Fruit fly (Drosophila melanogaster) whole organism, prepupa: Measurements from ENCODE around the gene svp.

Experiments used
- Blimp-1 ChIP-seq: fragments of 200-800 bp; sonication (Bioruptor generic); optimal IDR thresholded peaks from 3 replicates; lab custom pipeline; 2017; ENCODE audit warnings: missing biosample characterization, missing genetic modification characterization, mild to moderate bottlenecking, moderate library complexity, missing genetic modification reagents
- CG10631 ChIP-seq: fragments of 200-800 bp; sonication (Bioruptor generic); optimal IDR thresholded peaks from 2 replicates; lab custom pipeline; 2016; ENCODE audit warnings: missing biosample characterization, missing genetic modification characterization
- CG10669 ChIP-seq: fragments of 200-800 bp; sonication (Bioruptor generic); optimal IDR thresholded peaks from 3 replicates; lab custom pipeline; 2018; ENCODE audit warnings: missing biosample characterization, mild to moderate bottlenecking, missing genetic modification characterization, moderate library complexity
- CG11294 ChIP-seq: fragments of 200-800 bp; sonication (Bioruptor generic); IDR thresholded peaks from 2 replicates; pipeline ENCODE4 v1.3.6; 2022; ENCODE audit warnings: missing biosample characterization, missing genetic modification characterization
- CG11902 ChIP-seq: fragments of 200-800 bp; sonication (Bioruptor generic); optimal IDR thresholded peaks from 3 replicates; lab custom pipeline; 2016; ENCODE audit warnings: missing biosample characterization, missing genetic modification characterization
- CG15336 ChIP-seq: fragments of 200-800 bp; sonication (Bioruptor generic); IDR thresholded peaks from 2 replicates; pipeline ENCODE4 v1.3.6; 2022; ENCODE audit warnings: missing biosample characterization, missing genetic modification characterization
- CG1621 ChIP-seq: fragments of 200-800 bp; sonication (Bioruptor generic); optimal IDR thresholded peaks from 3 replicates; lab custom pipeline; 2018; ENCODE audit warnings: missing biosample characterization, mild to moderate bottlenecking, missing genetic modification characterization
- CG16779 ChIP-seq: fragments of 200-800 bp; sonication (Bioruptor generic); optimal IDR thresholded peaks from 3 replicates; lab custom pipeline; 2017; ENCODE audit warnings: missing biosample characterization, mild to moderate bottlenecking, missing genetic modification characterization
- CG3032 ChIP-seq: fragments of 200-800 bp; optimal IDR thresholded peaks from 2 replicates; lab custom pipeline; 2019; ENCODE audit warnings: missing biosample characterization, mild to moderate bottlenecking, missing genetic modification characterization, moderate library complexity
- CG31627 ChIP-seq: fragments of 200-800 bp; sonication (Bioruptor generic); optimal IDR thresholded peaks from 3 replicates; lab custom pipeline; 2016; ENCODE audit warnings: missing biosample characterization, missing genetic modification characterization
- CG32006 ChIP-seq: fragments of 200-800 bp; sonication (Bioruptor generic); optimal IDR thresholded peaks from 3 replicates; lab custom pipeline; 2017; ENCODE audit warnings: missing biosample characterization, mild to moderate bottlenecking, missing genetic modification characterization
- CG34406 ChIP-seq: fragments of 200-800 bp; sonication (Bioruptor generic); optimal IDR thresholded peaks from 3 replicates; lab custom pipeline; 2016; ENCODE audit warnings: missing biosample characterization, missing genetic modification characterization
- CG3919 ChIP-seq: fragments of 200-800 bp; sonication (Bioruptor generic); optimal IDR thresholded peaks from 3 replicates; lab custom pipeline; 2016; ENCODE audit warnings: missing biosample characterization, missing genetic modification characterization
- CG4318 ChIP-seq: fragments of 200-800 bp; sonication (Bioruptor generic); optimal IDR thresholded peaks from 3 replicates; lab custom pipeline; 2017; ENCODE audit warnings: missing biosample characterization, mild to moderate bottlenecking, missing genetic modification characterization
- CG6163 ChIP-seq: fragments of 200-800 bp; sonication (Bioruptor generic); IDR thresholded peaks from 3 replicates; pipeline ENCODE4 v1.3.6; 2022; ENCODE audit warnings: missing biosample characterization, missing genetic modification characterization
- CG6276 ChIP-seq: fragments of 200-800 bp; sonication (Bioruptor generic); optimal IDR thresholded peaks from 2 replicates; lab custom pipeline; 2017; ENCODE audit warnings: missing biosample characterization, mild to moderate bottlenecking, missing genetic modification characterization
- CG6792 ChIP-seq: fragments of 200-800 bp; sonication (Bioruptor generic); optimal IDR thresholded peaks from 3 replicates; lab custom pipeline; 2016; ENCODE audit warnings: missing biosample characterization, missing genetic modification characterization
- CG6808 ChIP-seq: fragments of 200-800 bp; sonication (Bioruptor generic); optimal IDR thresholded peaks from 3 replicates; lab custom pipeline; 2017; ENCODE audit warnings: missing biosample characterization, missing genetic modification characterization, mild to moderate bottlenecking, moderate library complexity, missing genetic modification reagents
- CG6854 ChIP-seq: fragments of 200-800 bp; sonication (Bioruptor generic); optimal IDR thresholded peaks from 2 replicates; lab custom pipeline; 2017; ENCODE audit warnings: missing biosample characterization, mild to moderate bottlenecking, missing genetic modification characterization
- CG7368 ChIP-seq: fragments of 200-800 bp; sonication (Bioruptor generic); optimal IDR thresholded peaks from 3 replicates; lab custom pipeline; 2016; ENCODE audit warnings: missing biosample characterization, missing genetic modification characterization
- CG8119 ChIP-seq: fragments of 200-800 bp; sonication (Bioruptor generic); IDR thresholded peaks from 3 replicates; pipeline ENCODE4 v1.3.6; 2022; ENCODE audit warnings: missing biosample characterization, missing genetic modification characterization
- CG8319 ChIP-seq: fragments of 200-800 bp; sonication (Bioruptor generic); optimal IDR thresholded peaks from 3 replicates; lab custom pipeline; 2016; ENCODE audit warnings: missing biosample characterization, missing genetic modification characterization
- CG8632 ChIP-seq: fragments of 200-800 bp; sonication (Bioruptor generic); optimal IDR thresholded peaks from 3 replicates; lab custom pipeline; 2016; ENCODE audit warnings: missing biosample characterization, missing genetic modification characterization
- CG9139 ChIP-seq: fragments of 200-800 bp; sonication (Bioruptor generic); optimal IDR thresholded peaks from 3 replicates; lab custom pipeline; 2017; ENCODE audit warnings: missing biosample characterization, mild to moderate bottlenecking, missing genetic modification characterization
- Eip75B ChIP-seq: fragments of 200-800 bp; sonication (Bioruptor generic); optimal IDR thresholded peaks from 3 replicates; lab custom pipeline; 2016; ENCODE audit warnings: missing biosample characterization, missing genetic modification characterization
- Eip93F ChIP-seq: fragments of 200-800 bp; sonication (Bioruptor generic); optimal IDR thresholded peaks from 2 replicates; lab custom pipeline; 2016; ENCODE audit warnings: missing biosample characterization, mild to moderate bottlenecking, missing genetic modification characterization
- Ets96B ChIP-seq: fragments of 200-800 bp; optimal IDR thresholded peaks from 2 replicates; lab custom pipeline; 2019; ENCODE audit warnings: missing biosample characterization, mild to moderate bottlenecking, missing genetic modification characterization, moderate library complexity
- Gug ChIP-seq: fragments of 200-800 bp; sonication (Bioruptor generic); IDR thresholded peaks from 2 replicates; pipeline ENCODE4 v1.3.6; 2022; ENCODE audit warnings: missing biosample characterization, missing genetic modification characterization
- Hr38 ChIP-seq: sonication (Bioruptor generic); optimal IDR thresholded peaks from 2 replicates; lab custom pipeline; 2016; ENCODE audit warnings: missing biosample characterization, missing genetic modification characterization
- Hr39 ChIP-seq: fragments of 200-800 bp; sonication (Bioruptor generic); optimal IDR thresholded peaks from 2 replicates; lab custom pipeline; 2016; ENCODE audit warnings: missing biosample characterization, missing genetic modification characterization
- Hr4 ChIP-seq: fragments of 200-800 bp; sonication (Bioruptor generic); optimal IDR thresholded peaks from 3 replicates; lab custom pipeline; 2016; ENCODE audit warnings: missing biosample characterization, missing genetic modification characterization
- Lpt ChIP-seq: fragments of 200-800 bp; sonication (Bioruptor generic); optimal IDR thresholded peaks from 3 replicates; lab custom pipeline; 2016; ENCODE audit warnings: missing biosample characterization, missing genetic modification characterization
- Met ChIP-seq: fragments of 200-800 bp; sonication (Bioruptor generic); optimal IDR thresholded peaks from 3 replicates; lab custom pipeline; 2016; ENCODE audit warnings: missing biosample characterization, missing genetic modification characterization
- OdsH ChIP-seq: fragments of 200-800 bp; sonication (Bioruptor generic); optimal IDR thresholded peaks from 3 replicates; lab custom pipeline; 2016; ENCODE audit warnings: missing biosample characterization, missing genetic modification characterization
- Sox102F ChIP-seq: fragments of 200-800 bp; sonication (Bioruptor generic); optimal IDR thresholded peaks from 2 replicates; lab custom pipeline; 2016; ENCODE audit warnings: missing biosample characterization, mild to moderate bottlenecking, missing genetic modification characterization
- Sox14 ChIP-seq: fragments of 200-800 bp; sonication (Bioruptor generic); optimal IDR thresholded peaks from 3 replicates; lab custom pipeline; 2016; ENCODE audit warnings: missing biosample characterization, missing genetic modification characterization
- Sox15 ChIP-seq: fragments of 200-800 bp; sonication (Bioruptor generic); optimal IDR thresholded peaks from 3 replicates; lab custom pipeline; 2016; ENCODE audit warnings: missing biosample characterization, missing genetic modification characterization
- achi ChIP-seq: fragments of 200-800 bp; sonication (Bioruptor generic); optimal IDR thresholded peaks from 3 replicates; lab custom pipeline; 2016; ENCODE audit warnings: missing biosample characterization, missing genetic modification characterization
- dac ChIP-seq: fragments of 200-800 bp; sonication (Bioruptor generic); optimal IDR thresholded peaks from 2 replicates; lab custom pipeline; 2017; ENCODE audit warnings: missing biosample characterization, mild to moderate bottlenecking, missing genetic modification characterization
- dsx ChIP-seq: fragments of 200-800 bp; optimal IDR thresholded peaks from 3 replicates; lab custom pipeline; 2019; ENCODE audit warnings: missing biosample characterization, mild to moderate bottlenecking, missing genetic modification characterization, moderate library complexity; ENCODE audit not compliant: poor library complexity, severe bottlenecking
- eg ChIP-seq: fragments of 200-800 bp; sonication (Bioruptor generic); IDR thresholded peaks from 3 replicates; pipeline ENCODE4 v1.3.6; 2022; ENCODE audit warnings: missing biosample characterization, missing genetic modification characterization
- esn ChIP-seq: fragments of 200-800 bp; sonication (Bioruptor generic); optimal IDR thresholded peaks from 2 replicates; lab custom pipeline; 2016; ENCODE audit warnings: missing biosample characterization, mild to moderate bottlenecking, missing genetic modification characterization, moderate library complexity
- fkh ChIP-seq: fragments of 200-800 bp; sonication (Bioruptor generic); optimal IDR thresholded peaks from 3 replicates; lab custom pipeline; 2017; ENCODE audit warnings: missing biosample characterization, mild to moderate bottlenecking, missing genetic modification characterization, moderate library complexity
- net ChIP-seq: fragments of 200-800 bp; sonication (Bioruptor generic); optimal IDR thresholded peaks from 3 replicates; lab custom pipeline; 2016; ENCODE audit warnings: missing biosample characterization, missing genetic modification characterization
- pdm3 ChIP-seq: fragments of 200-800 bp; sonication (Bioruptor generic); optimal IDR thresholded peaks from 3 replicates; lab custom pipeline; 2016; ENCODE audit warnings: missing biosample characterization, missing genetic modification characterization
- salr ChIP-seq, 2 experiments: fragments of 200-800 bp; sonication (Bioruptor generic); optimal IDR thresholded peaks; 3 replicates each; lab custom pipeline; 2016 to 2018; ENCODE audit warnings: missing biosample characterization in 2 of 2, missing genetic modification characterization in 2 of 2, mild to moderate bottlenecking in 1 of 2
- spab ChIP-seq: fragments of 200-800 bp; sonication (Bioruptor generic); optimal IDR thresholded peaks from 2 replicates; lab custom pipeline; 2017; ENCODE audit warnings: missing biosample characterization, mild to moderate bottlenecking, missing genetic modification characterization, missing genetic modification reagents
- svp ChIP-seq: fragments of 200-800 bp; sonication (Bioruptor generic); peaks from one replicate; lab custom pipeline; 2016; ENCODE audit warnings: missing biosample characterization, missing genetic modification characterization
- topi ChIP-seq: fragments of 200-800 bp; sonication (Bioruptor generic); optimal IDR thresholded peaks from 3 replicates; lab custom pipeline; 2016; ENCODE audit warnings: missing biosample characterization, missing genetic modification characterization
- vri ChIP-seq: fragments of 200-800 bp; sonication (Bioruptor generic); optimal IDR thresholded peaks from 3 replicates; lab custom pipeline; 2016; ENCODE audit warnings: missing biosample characterization, mild to moderate bottlenecking, missing genetic modification characterization

Gene svp

dm6 chr3R:12291872-12292271, 33.3 kb downstream of the svp start:
- TF ChIP-seq dac (GFP tag; lab: Kevin White, UChicago) (no peak), salr (GFP tag; optimal IDR thresholded peaks at IDR 0.05; lab: Kevin White, UChicago) (no peak), svp (GFP tag; lab: Kevin White, UChicago) (peak; percentile 68)

- TF ChIP-seq CG31627, result no peak
- TF ChIP-seq CG10631 (GFP tag; lab: Kevin White, UChicago), result peak; percentile 9
- TF ChIP-seq CG11294 (GFP tag; lab: Robert Waterston, UW), result peak; percentile 49
- peak; percentile 81 for TF ChIP-seq Hr4 (GFP tag; lab: Kevin White, UChicago)
- TF ChIP-seq OdsH (GFP tag; lab: Kevin White, UChicago), result peak; percentile 46
- TF ChIP-seq CG8119 (GFP tag; lab: Robert Waterston, UW), result peak; percentile 86
- peak; percentile 58; the same call in 1 of the 3 replicates for TF ChIP-seq CG6163 (GFP tag; lab: Robert Waterston, UW)
- no peak for TF ChIP-seq Hr38
- TF ChIP-seq CG15336, result peak; percentile 84
- TF ChIP-seq Met, result no peak
- peak; percentile 29 for TF ChIP-seq pdm3 (GFP tag; lab: Kevin White, UChicago)
- TF ChIP-seq CG6792 (GFP tag; lab: Kevin White, UChicago), result no peak
- peak; percentile 18 for TF ChIP-seq CG10669 (GFP tag; lab: Kevin White, UChicago)
- TF ChIP-seq CG3919 (GFP tag; lab: Kevin White, UChicago), result peak; percentile 39
- TF ChIP-seq CG1621 (tag; lab: Kevin White, UChicago), result peak; percentile 2
- TF ChIP-seq Sox102F (GFP tag; lab: Kevin White, UChicago), result no peak
- TF ChIP-seq Sox15 (GFP tag; lab: Kevin White, UChicago), result no peak
- peak; percentile 39 for TF ChIP-seq dac (GFP tag; lab: Kevin White, UChicago)
- TF ChIP-seq eg (GFP tag; lab: Robert Waterston, UW), result peak; percentile 84
- no peak for TF ChIP-seq fkh (GFP tag; lab: Kevin White, UChicago)
- no peak for TF ChIP-seq Hr39 (GFP tag; lab: Kevin White, UChicago)
- peak; percentile 39 for TF ChIP-seq Ets96B (tag; lab: Kevin White, UChicago)
- TF ChIP-seq CG8632, result no peak
- peak; percentile 78 for TF ChIP-seq CG6276 (GFP tag; lab: Kevin White, UChicago)
- TF ChIP-seq CG32006 (GFP tag; lab: Kevin White, UChicago), result peak; percentile 78
- TF ChIP-seq spab (GFP tag; lab: Kevin White, UChicago), result peak; percentile 13
- peak; percentile 58 for TF ChIP-seq Gug
- TF ChIP-seq CG7368 (GFP tag; lab: Kevin White, UChicago), result no peak
- TF ChIP-seq vri, result no peak
- TF ChIP-seq CG6808 (GFP tag; lab: Kevin White, UChicago), result peak; percentile 8
- TF ChIP-seq topi (GFP tag; lab: Kevin White, UChicago), result no peak
- peak; percentile 78 for TF ChIP-seq svp (GFP tag; lab: Kevin White, UChicago)
- peak; percentile 59 for TF ChIP-seq achi (GFP tag; lab: Kevin White, UChicago)
- TF ChIP-seq Lpt (GFP tag; lab: Kevin White, UChicago), result peak; percentile 61
- TF ChIP-seq net (GFP tag; lab: Kevin White, UChicago), result peak; percentile 28
- TF ChIP-seq CG16779 (tag; lab: Kevin White, UChicago), result peak; percentile 34
- TF ChIP-seq CG6854 (GFP tag; lab: Kevin White, UChicago), result no peak
- no peak for TF ChIP-seq CG34406 (GFP tag; lab: Kevin White, UChicago)
- no peak for TF ChIP-seq CG9139 (GFP tag; lab: Kevin White, UChicago)
- no peak for TF ChIP-seq esn (GFP tag; lab: Kevin White, UChicago)
- peak in 1 of 2 experiments; percentile 58 for TF ChIP-seq salr (GFP tag; optimal IDR thresholded peaks at IDR 0.05; lab: Kevin White, UChicago)
- peak; percentile 39 for TF ChIP-seq CG4318
- TF ChIP-seq Blimp-1 (GFP tag; lab: Kevin White, UChicago), result no peak
- TF ChIP-seq dsx (GFP tag; lab: Kevin White, UChicago), result peak; percentile 29
- no peak for TF ChIP-seq CG11902 (GFP tag; lab: Kevin White, UChicago)
- peak; percentile 45 for TF ChIP-seq Sox14 (GFP tag; lab: Kevin White, UChicago)
- peak; percentile 44 for TF ChIP-seq CG3032 (tag; lab: Kevin White, UChicago)
- TF ChIP-seq Eip75B (GFP tag; lab: Kevin White, UChicago), result peak; percentile 23
- no peak for TF ChIP-seq CG8319
- no peak for TF ChIP-seq Eip93F
These were observed 38.7 kb downstream of the svp start for dm6 chr3R:12297261-12297660.
